Worm (Caenorhabditis elegans): ENCODE results near the gene W08E12.6.
"Not testable (repeated sequence)": the region's sequence is repeated elsewhere in the genome, so short reads cannot be mapped to it uniquely, and the experiment has no call there.

The W08E12.6 gene

ce11 chrIV:3310662-3311219 is 12.3 kb downstream of the W08E12.6 start:
- TF ChIP-seq him-1 (tag; optimal IDR thresholded peaks at IDR 0.05) (no peak), dao-5 (tag; optimal IDR thresholded peaks at IDR 0.05) (no peak), W03F9.2 (tag; optimal IDR thresholded peaks at IDR 0.05) (no peak)

ce11 chrIV:3311243-3311642 is 12.8 kb downstream of the W08E12.6 start, which contains the start of gene zip-11:
Gene zip-11 (plus strand): TSS chrIV:3311276.
- no peak for TF ChIP-seq him-1 (tag; optimal IDR thresholded peaks at IDR 0.05)
- no peak for TF ChIP-seq W03F9.2 (tag; optimal IDR thresholded peaks at IDR 0.05)
- no peak for TF ChIP-seq dao-5 (tag; optimal IDR thresholded peaks at IDR 0.05)

ce11 chrIV:3331758-3332157 is 33.4 kb downstream of the W08E12.6 start, which contains the start of gene F42A6.5:
Gene F42A6.5 (minus strand): TSS chrIV:3331858.
- TF ChIP-seq dao-5, him-1, W03F9.2 (tag; optimal IDR thresholded peaks at IDR 0.05): not testable (repeated sequence)

- TF ChIP-seq dao-5 (tag; optimal IDR thresholded peaks at IDR 0.05) (no peak), W03F9.2 (tag; optimal IDR thresholded peaks at IDR 0.05) (peak; percentile 20)
Measured at ce11 chrIV:3336585-3336984, 38.2 kb downstream of the W08E12.6 start, which contains the start of gene F42A6.6. Gene F42A6.6 (minus strand): TSS chrIV:3336873.

- TF ChIP-seq dao-5 (tag; optimal IDR thresholded peaks at IDR 0.05) (no peak), W03F9.2 (tag; optimal IDR thresholded peaks at IDR 0.05) (no peak), him-1 (tag; optimal IDR thresholded peaks at IDR 0.05) (no peak)
Measured at ce11 chrIV:3337275-3337674, 38.9 kb downstream of the W08E12.6 start.

ce11 chrIV:3338176-3338575 is 39.8 kb downstream of the W08E12.6 start:
- TF ChIP-seq dao-5 (tag; optimal IDR thresholded peaks at IDR 0.05), result no peak
- no peak for TF ChIP-seq him-1 (tag; optimal IDR thresholded peaks at IDR 0.05)

ce11 chrIV:3338676-3339075 is 40.3 kb downstream of the W08E12.6 start, which contains the start of gene hrpa-1:
Gene hrpa-1 (minus strand): TSS chrIV:3338867.
- TF ChIP-seq W03F9.2 (tag; optimal IDR thresholded peaks at IDR 0.05) (peak; percentile 78), dao-5 (tag; optimal IDR thresholded peaks at IDR 0.05) (no peak), him-1 (tag; optimal IDR thresholded peaks at IDR 0.05) (peak; percentile 47)

- TF ChIP-seq dao-5 (tag; optimal IDR thresholded peaks at IDR 0.05), result no peak
- TF ChIP-seq W03F9.2 (tag; optimal IDR thresholded peaks at IDR 0.05), result no peak
- TF ChIP-seq him-1 (tag; optimal IDR thresholded peaks at IDR 0.05), result no peak
Measured at ce11 chrIV:3341170-3341569, 42.8 kb downstream of the W08E12.6 start, which contains the start of gene F42A6.2. Gene F42A6.2 (plus strand): TSS chrIV:3341470.

ce11 chrIV:3345484-3345883 is 47.1 kb downstream of the W08E12.6 start:
- TF ChIP-seq W03F9.2 (tag; optimal IDR thresholded peaks at IDR 0.05) (no peak), dao-5 (tag; optimal IDR thresholded peaks at IDR 0.05) (no peak), him-1 (tag; optimal IDR thresholded peaks at IDR 0.05) (no peak)

- TF ChIP-seq him-1 (tag; optimal IDR thresholded peaks at IDR 0.05) (no peak), W03F9.2 (tag; optimal IDR thresholded peaks at IDR 0.05) (no peak), dao-5 (tag; optimal IDR thresholded peaks at IDR 0.05) (no peak)
Measured at ce11 chrIV:3348334-3348733, 49.9 kb downstream of the W08E12.6 start.
